Worm (Caenorhabditis elegans) whole organism, midembryonic: ENCODE data around the gene bigr-1.

ENCODE experiments used
- T22C8.4 ChIP-seq: fragments of 200-800 bp; sonication (Bioruptor generic); IDR thresholded peaks from 2 replicates; pipeline ENCODE4 v1.3.6; 2022; ENCODE audit warnings: missing genetic modification characterization, missing compliant biosample characterization
- cog-1 ChIP-seq: sonication (generic microtip); optimal IDR thresholded peaks from 2 replicates; lab custom pipeline; 2016; ENCODE audit warnings: missing genetic modification characterization, missing compliant biosample characterization
- flt-1 ChIP-seq: fragments of 200-800 bp; sonication (Bioruptor generic); IDR thresholded peaks from 2 replicates; pipeline ENCODE4 v1.3.6; 2022; ENCODE audit warnings: missing genetic modification characterization, missing compliant biosample characterization
- klf-2 ChIP-seq: fragments of 200-800 bp; sonication (Bioruptor generic); conservative IDR thresholded peaks from 2 replicates; pipeline ENCODE4 v1.3.6; 2022; ENCODE audit warnings: missing genetic modification reagents, missing genetic modification characterization, missing compliant biosample characterization
- med-1 ChIP-seq: sonication (generic microtip); optimal IDR thresholded peaks from 2 replicates; lab custom pipeline; 2017; ENCODE audit warnings: missing genetic modification characterization, mild to moderate bottlenecking, missing compliant biosample characterization, antibody characterized with exemption, missing genetic modification reagents; ENCODE audit not compliant: insufficient read depth
- ref-1 ChIP-seq: fragments of 200-800 bp; sonication (Bioruptor generic); conservative IDR thresholded peaks from 2 replicates; pipeline ENCODE4 v1.3.6; 2022; ENCODE audit warnings: missing genetic modification reagents, missing genetic modification characterization, missing compliant biosample characterization
- tab-1 ChIP-seq: fragments of 200-800 bp; sonication (Bioruptor generic); IDR thresholded peaks from 2 replicates; pipeline ENCODE4 v1.3.6; 2022; ENCODE audit warnings: missing genetic modification characterization, missing compliant biosample characterization
- ztf-23 ChIP-seq: fragments of 200-800 bp; sonication (Bioruptor generic); IDR thresholded peaks from 2 replicates; pipeline ENCODE4 v1.3.6; 2022; ENCODE audit warnings: missing genetic modification reagents, missing genetic modification characterization, missing compliant biosample characterization
- ztf-29 ChIP-seq: fragments of 200-800 bp; sonication (Bioruptor generic); IDR thresholded peaks from 2 replicates; pipeline ENCODE4 v1.3.6; 2022; ENCODE audit warnings: missing genetic modification reagents, missing genetic modification characterization, missing compliant biosample characterization

The bigr-1 gene

DNA sequence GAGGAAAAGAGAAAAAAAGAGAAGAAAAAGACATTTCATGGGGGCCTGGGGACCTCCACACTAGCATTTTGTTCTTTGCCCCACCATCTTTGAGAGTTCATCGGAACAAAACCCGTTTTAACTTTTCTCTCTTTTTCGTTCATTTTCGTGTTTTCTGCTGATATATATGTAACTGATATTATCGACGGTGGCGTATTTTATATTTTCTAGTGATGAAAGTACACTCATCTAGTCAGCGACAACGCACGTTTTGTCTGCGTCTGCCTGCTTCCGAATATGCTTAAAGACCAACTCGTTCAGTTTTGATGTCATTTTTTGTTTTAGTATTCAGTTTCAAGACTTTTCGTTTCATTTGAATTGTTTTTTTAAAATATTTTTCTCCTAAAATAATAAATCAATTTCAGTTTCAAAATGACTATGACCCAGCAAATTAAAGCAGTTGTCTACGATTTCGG is at the start of gene bigr-1:
Gene bigr-1, plus strand, starts transcription at position 405 of the 455 bp plus-strand sequence.
- TF ChIP-seq klf-2 (no peak), tab-1 (GFP tag; lab: Robert Waterston, UW) (no peak), med-1 (GFP tag; lab: Kevin White, UChicago) (no peak), T22C8.4 (GFP tag; lab: Robert Waterston, UW) (no peak), ztf-29 (no peak), flt-1 (no peak), ref-1 (no peak), cog-1 (tag; lab: Kevin White, UChicago) (no peak), ztf-23 (GFP tag; lab: Robert Waterston, UW) (no peak)

DNA sequence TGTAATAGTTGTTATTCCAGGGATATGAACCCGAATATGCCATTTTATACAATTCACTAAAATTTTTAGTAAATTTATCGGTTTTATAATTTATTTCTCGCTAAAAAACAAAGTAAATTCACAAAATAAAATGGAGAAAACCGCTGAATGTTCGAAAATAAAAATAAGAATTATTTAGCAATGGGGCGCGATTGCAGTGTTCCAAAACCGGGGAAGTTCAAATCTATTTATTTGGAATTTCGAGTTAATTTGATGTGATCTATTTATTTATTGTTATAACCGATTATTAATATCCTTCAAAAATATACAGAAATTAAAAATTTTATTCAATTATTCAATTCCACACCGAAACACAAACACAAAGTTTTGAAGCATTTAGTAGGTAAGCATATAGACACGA is 48.9 kb upstream of the bigr-1 start, which contains the start of gene F40F8.11:
Gene F40F8.11, minus strand, starts transcription at position 49 of the 400 bp plus-strand sequence.
- TF ChIP-seq ref-1 (no peak), klf-2 (no peak), cog-1 (tag; lab: Kevin White, UChicago) (peak; percentile 10)

DNA sequence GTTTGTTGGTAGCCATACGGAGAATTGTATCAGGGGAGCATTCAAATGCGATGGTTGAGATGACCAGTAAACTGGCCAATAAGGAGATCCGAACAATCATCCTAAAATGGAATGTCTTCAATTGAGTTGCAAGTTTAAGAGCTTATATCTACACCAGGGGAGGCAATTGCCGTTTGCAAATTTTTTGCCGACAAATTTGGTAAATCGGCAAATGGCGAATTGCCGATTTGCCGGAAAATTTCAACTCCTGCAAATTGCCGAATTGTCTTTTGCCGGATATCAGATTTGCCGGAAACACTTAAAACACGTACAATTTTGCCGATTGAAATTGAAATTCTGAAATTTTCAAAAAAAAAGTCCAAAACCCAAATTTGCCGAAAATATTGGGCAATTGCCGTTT is 46.6 kb upstream of the bigr-1 start, which contains the start of gene F40F8.5:
Gene F40F8.5, minus strand, starts transcription at position 101 of the 400 bp plus-strand sequence.
- TF ChIP-seq tab-1 (GFP tag; lab: Robert Waterston, UW) (no peak), ztf-23 (GFP tag; lab: Robert Waterston, UW) (no peak), klf-2 (no peak), ref-1 (no peak), cog-1 (tag; lab: Kevin White, UChicago) (no peak), T22C8.4 (GFP tag; lab: Robert Waterston, UW) (no peak), flt-1 (no peak), med-1 (GFP tag; lab: Kevin White, UChicago) (no peak), ztf-29 (no peak)

DNA sequence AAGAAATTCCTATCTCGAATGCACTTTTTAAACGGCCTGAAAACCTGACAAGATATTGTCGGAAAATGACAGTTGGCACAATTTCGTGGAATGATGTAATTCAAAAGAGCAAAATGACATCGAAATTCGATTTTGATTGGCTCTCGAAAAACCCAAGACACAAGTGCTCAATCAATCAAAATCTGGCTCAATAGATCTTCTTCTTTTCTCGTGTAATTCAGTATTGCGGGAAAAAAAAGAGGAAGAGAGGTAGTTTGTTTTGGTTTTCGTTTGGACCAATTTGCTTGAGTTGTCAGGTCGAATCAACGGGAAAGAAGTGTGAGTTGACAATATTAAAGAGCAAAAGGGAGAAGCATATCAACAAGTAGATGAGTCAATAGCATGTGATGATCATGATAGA is 45.7 kb upstream of the bigr-1 start:
- no peak for TF ChIP-seq ztf-29
- TF ChIP-seq tab-1 (GFP tag; lab: Robert Waterston, UW) = no peak
- TF ChIP-seq klf-2 = no peak
- no peak for TF ChIP-seq ref-1
- TF ChIP-seq cog-1 (tag; lab: Kevin White, UChicago) = no peak
- TF ChIP-seq ztf-23 (GFP tag; lab: Robert Waterston, UW) = no peak
- no peak for TF ChIP-seq flt-1
- TF ChIP-seq T22C8.4 (GFP tag; lab: Robert Waterston, UW) = no peak
- no peak for TF ChIP-seq med-1 (GFP tag; lab: Kevin White, UChicago)

DNA sequence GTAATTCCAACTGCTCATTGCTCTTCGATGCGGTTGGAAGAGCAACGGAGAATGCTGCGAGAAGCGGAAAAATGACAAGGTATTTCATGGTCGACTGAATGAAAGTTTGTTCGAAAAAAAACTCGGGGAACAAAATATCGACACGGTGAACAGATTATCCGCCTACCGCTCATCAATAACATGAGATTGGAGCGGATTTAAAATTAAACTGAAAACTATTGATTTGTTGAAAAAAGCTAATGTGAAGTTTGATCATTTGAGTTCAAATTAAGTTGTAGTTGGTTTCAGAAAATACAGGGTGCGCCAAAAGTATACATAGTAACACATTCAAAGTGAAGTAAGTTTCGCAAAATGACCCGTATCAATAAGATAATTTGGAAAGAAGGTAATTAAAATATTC is 41.3 kb upstream of the bigr-1 start, which contains the start of gene F40F8.4:
Gene F40F8.4, minus strand, starts transcription at position 101 of the 400 bp plus-strand sequence.
- no peak for TF ChIP-seq med-1 (GFP tag; lab: Kevin White, UChicago)
- no peak for TF ChIP-seq tab-1 (GFP tag; lab: Robert Waterston, UW)
- no peak for TF ChIP-seq ref-1
- TF ChIP-seq ztf-29 = no peak
- TF ChIP-seq klf-2 = no peak
- no peak for TF ChIP-seq ztf-23 (GFP tag; lab: Robert Waterston, UW)
- TF ChIP-seq T22C8.4 (GFP tag; lab: Robert Waterston, UW) = no peak

DNA sequence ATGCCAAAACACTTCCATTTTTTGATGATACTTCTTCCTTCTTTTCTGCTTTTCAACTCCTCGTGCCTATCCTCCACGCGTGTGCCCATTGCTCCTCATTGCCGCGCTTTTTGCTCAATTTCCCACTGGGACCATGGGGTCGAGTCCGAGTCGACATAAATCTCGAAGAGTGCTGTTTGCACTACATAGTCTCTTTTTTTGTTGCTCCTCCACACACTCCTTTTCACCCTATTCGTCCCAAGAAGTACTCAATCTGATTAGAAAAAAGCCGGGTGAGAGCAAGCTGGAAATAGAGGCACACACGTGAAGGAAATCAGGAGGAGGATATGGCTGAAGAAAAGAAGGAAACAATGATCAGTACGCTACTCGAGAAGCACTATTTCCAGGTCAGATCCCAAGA is 38.9 kb upstream of the bigr-1 start, which contains the start of gene arrd-6:
Gene arrd-6, plus strand, starts transcription at position 169 of the 400 bp plus-strand sequence.
- TF ChIP-seq T22C8.4 (GFP tag; lab: Robert Waterston, UW) (no peak), med-1 (GFP tag; lab: Kevin White, UChicago) (no peak), flt-1 (no peak), tab-1 (GFP tag; lab: Robert Waterston, UW) (no peak), ref-1 (no peak), ztf-23 (GFP tag; lab: Robert Waterston, UW) (no peak), cog-1 (tag; lab: Kevin White, UChicago) (no peak), ztf-29 (no peak), klf-2 (no peak)

DNA sequence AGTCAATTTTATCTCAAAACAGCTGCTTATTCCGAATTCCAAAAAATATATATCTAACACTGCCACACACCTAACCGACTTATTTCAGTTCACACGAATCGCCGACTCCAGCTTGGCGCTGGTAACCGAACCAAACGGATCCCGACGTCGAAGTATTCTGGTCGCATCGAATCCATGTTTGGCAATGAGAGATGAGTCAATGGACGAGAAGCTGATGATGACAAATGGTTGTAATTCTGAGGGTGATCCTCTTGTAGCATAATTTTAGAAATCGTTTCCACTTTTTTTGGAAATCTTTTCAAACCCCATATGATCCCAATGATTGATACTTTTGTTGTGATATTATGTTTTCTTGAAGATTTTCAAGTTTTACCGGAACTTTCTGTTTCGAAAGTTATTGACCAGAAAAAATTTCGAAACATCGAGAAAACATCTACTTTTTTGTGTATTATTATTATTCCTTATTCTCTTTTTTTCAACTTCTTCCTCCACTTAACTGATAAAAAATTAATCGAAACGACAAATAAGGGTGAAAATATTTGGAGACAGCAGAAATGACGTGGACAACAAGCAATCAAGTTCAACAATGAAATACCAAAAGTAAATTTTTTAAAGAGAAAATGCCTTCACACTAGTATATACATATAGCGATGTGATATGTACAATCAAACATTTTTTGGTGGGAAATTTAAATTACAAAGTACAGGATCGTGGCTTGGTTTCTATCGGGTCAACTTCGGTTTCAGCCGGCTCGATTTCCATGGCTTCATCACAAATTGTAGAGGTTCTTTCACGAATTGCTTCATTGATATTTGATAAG is 31.4 kb upstream of the bigr-1 start:
- TF ChIP-seq ztf-23 (GFP tag; lab: Robert Waterston, UW) = no peak
- TF ChIP-seq tab-1 (GFP tag; lab: Robert Waterston, UW) = no peak
- no peak for TF ChIP-seq med-1 (GFP tag; lab: Kevin White, UChicago)
- no peak for TF ChIP-seq ref-1
- TF ChIP-seq cog-1 (tag; lab: Kevin White, UChicago) = no peak
- TF ChIP-seq ztf-29 = no peak
- TF ChIP-seq flt-1 = no peak
- TF ChIP-seq klf-2 = no peak
- TF ChIP-seq T22C8.4 (GFP tag; lab: Robert Waterston, UW) = no peak

DNA sequence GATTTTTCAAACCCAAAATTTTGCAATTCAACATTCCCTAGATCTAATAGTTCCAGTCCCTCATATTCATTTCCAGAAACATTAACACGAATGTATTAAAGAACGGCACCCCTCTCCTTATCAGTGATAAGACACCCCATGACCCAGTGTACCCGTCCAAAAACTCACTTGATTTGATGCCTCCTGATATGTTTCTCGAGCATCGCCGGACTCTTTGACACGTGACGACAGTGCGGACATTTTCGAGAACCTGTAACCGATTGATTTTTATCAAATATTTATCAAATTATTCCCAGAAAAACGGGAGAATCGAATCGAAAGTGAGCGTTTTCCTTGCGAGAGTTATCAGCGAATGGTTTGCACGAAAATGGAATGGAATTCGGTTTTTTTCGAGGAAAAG is 30.5 kb upstream of the bigr-1 start:
- no peak for TF ChIP-seq klf-2
- TF ChIP-seq tab-1 (GFP tag; lab: Robert Waterston, UW) = no peak
- TF ChIP-seq flt-1 = no peak
- TF ChIP-seq ref-1 = no peak
- TF ChIP-seq med-1 (GFP tag; lab: Kevin White, UChicago) = no peak
- TF ChIP-seq ztf-29 = no peak
- no peak for TF ChIP-seq T22C8.4 (GFP tag; lab: Robert Waterston, UW)
- no peak for TF ChIP-seq cog-1 (tag; lab: Kevin White, UChicago)
- TF ChIP-seq ztf-23 (GFP tag; lab: Robert Waterston, UW) = no peak

DNA sequence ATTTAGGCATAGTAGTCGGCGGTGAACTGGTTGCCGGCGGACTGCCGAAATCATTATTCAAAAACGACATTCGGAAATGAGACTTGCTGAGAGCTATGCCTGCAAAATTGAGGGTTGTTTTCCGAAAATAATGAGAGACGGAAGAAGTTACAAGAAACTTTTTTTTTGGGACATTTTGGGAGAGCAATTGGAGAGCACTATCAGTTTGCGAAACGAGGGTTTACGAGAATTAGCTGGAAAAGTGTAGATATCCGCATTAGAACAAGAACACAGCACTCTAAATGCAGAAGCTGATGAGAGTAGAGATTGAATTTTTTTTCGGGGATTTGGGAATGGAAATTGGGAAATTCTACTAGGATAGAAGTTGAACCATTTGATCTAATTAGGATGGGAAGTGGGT is 29.0 kb upstream of the bigr-1 start, which contains the start of gene pqm-1:
Gene pqm-1, minus strand, starts transcription at position 101 of the 400 bp plus-strand sequence.
- TF ChIP-seq T22C8.4 (GFP tag; lab: Robert Waterston, UW) = no peak
- no peak for TF ChIP-seq cog-1 (tag; lab: Kevin White, UChicago)
- TF ChIP-seq ztf-29 = no peak
- no peak for TF ChIP-seq med-1 (GFP tag; lab: Kevin White, UChicago)
- TF ChIP-seq ztf-23 (GFP tag; lab: Robert Waterston, UW) = no peak
- TF ChIP-seq flt-1 = no peak
- no peak for TF ChIP-seq klf-2
- TF ChIP-seq ref-1 = no peak
